Fruit fly (Drosophila melanogaster): ENCODE data around the gene L2HGDH.

- no peak for TF ChIP-seq CG33017 (tag; optimal IDR thresholded peaks at IDR 0.05)
- TF ChIP-seq Hr96 (GFP tag; optimal IDR thresholded peaks at IDR 0.05): no peak
- no peak for TF ChIP-seq Clk (GFP tag; optimal IDR thresholded peaks at IDR 0.05)
- no peak for TF ChIP-seq kay (GFP tag; ENCODE audit: borderline replicate concordance)
- no peak for TF ChIP-seq CG14711 (tag; optimal IDR thresholded peaks at IDR 0.05)
- TF ChIP-seq ovo (GFP tag; optimal IDR thresholded peaks at IDR 0.05): no peak
- TF ChIP-seq bab1 (GFP tag; optimal IDR thresholded peaks at IDR 0.05): no peak
- TF ChIP-seq CG7045 (GFP tag; optimal IDR thresholded peaks at IDR 0.05): no peak
- TF ChIP-seq CG11617 (GFP tag; optimal IDR thresholded peaks at IDR 0.05): no peak
- TF ChIP-seq Crg-1 (GFP tag; optimal IDR thresholded peaks at IDR 0.05): no peak
- no peak for TF ChIP-seq pad (GFP tag; optimal IDR thresholded peaks at IDR 0.05)
- TF ChIP-seq Mnt (GFP tag; optimal IDR thresholded peaks at IDR 0.05): no peak
- TF ChIP-seq CG7101 (tag; optimal IDR thresholded peaks at IDR 0.05): no peak
- no peak for TF ChIP-seq CG12768 (GFP tag; optimal IDR thresholded peaks at IDR 0.05)
These were observed 38.6 kb upstream of the L2HGDH start for dm6 chr2L:19012776-19013328.
